Worm (Caenorhabditis elegans): ENCODE measurements around the gene clec-82.
"Not testable (repeated sequence)": the region's sequence is repeated elsewhere in the genome, so short reads cannot be mapped to it uniquely, and the experiment has no call there.

Gene clec-82

DNA sequence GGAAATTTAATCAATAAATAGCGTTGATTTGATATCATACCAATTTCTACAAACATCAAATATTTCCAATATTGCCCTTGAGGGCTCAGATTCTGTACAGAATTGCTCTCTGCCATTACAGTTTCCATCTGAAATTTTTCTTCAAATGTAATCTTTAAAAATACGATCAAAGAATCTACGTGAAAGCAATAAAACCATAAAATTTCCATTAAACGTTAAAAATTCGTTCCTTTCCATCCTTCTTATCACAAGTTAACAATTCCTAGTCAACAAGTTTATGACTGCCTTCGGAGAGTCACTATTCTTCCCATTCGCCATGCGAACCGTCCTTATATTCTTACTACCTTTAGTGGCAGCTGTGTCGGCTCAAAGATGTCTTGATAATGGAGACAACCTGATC lies at the start of gene clec-82:
Gene clec-82 (plus strand): TSS at position 301 of the 400 bp plus-strand sequence.
- TF ChIP-seq med-1 (GFP tag; optimal IDR thresholded peaks at IDR 0.05; ENCODE audit: insufficient read depth) (no peak), tab-1 (GFP tag; IDR thresholded peaks at IDR 0.05) (no peak), klf-2 (GFP tag; conservative IDR thresholded peaks at IDR 0.05) (no peak), cog-1 (tag; optimal IDR thresholded peaks at IDR 0.05) (no peak), ztf-29 (GFP tag; IDR thresholded peaks at IDR 0.05) (no peak), T22C8.4 (GFP tag; IDR thresholded peaks at IDR 0.05) (no peak), ref-1 (GFP tag; conservative IDR thresholded peaks at IDR 0.05) (no peak)

DNA sequence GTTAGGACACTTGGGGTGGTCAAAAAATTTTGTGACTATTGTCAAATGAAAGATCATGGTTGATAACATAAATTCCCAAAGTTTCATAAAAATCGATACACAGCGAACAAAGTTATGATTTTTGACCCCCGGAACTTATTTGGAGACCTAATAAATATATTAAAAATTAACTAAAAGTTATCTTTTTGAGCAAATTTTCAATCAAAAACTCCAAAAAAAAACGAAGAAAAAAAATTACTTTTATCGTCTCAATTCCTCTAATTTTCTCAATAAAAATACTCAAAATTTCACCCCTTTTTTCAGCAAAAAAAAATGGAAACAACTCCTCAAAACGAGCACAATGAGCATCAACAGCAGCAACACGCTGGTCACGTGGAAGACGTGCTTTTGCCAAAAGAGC lies 47.1 kb upstream of the clec-82 start, which contains the start of gene atln-1:
Gene atln-1 (plus strand): TSS at position 301 of the 400 bp plus-strand sequence.
- TF ChIP-seq ztf-23 (GFP tag; IDR thresholded peaks at IDR 0.05); med-1 (GFP tag; optimal IDR thresholded peaks at IDR 0.05; ENCODE audit: insufficient read depth); T22C8.4 (GFP tag; IDR thresholded peaks at IDR 0.05): not testable (repeated sequence)

DNA sequence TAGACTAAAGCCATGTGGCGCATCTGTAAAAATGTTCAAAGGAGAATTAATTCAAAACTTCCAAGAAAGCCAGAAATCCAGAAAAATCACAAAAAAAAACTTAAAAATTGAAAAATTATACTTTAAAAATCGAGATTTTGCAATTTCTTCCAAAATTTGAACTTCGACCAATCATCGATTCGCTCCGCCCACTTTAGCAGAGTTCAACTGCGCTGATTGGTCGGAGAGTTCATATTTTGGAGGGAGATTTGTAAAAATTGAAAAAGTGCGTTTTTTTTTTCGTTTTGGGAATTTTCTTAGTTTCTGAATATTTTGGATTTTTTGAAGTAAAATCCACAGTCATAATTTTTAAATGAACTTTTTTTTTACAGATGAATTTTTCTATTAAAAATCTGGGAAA lies 41.5 kb upstream of the clec-82 start:
- TF ChIP-seq klf-2 (GFP tag; conservative IDR thresholded peaks at IDR 0.05) = no peak
- TF ChIP-seq ref-1 (GFP tag; conservative IDR thresholded peaks at IDR 0.05) = no peak
- no peak for TF ChIP-seq ztf-23 (GFP tag; IDR thresholded peaks at IDR 0.05)
- TF ChIP-seq flt-1 (GFP tag; IDR thresholded peaks at IDR 0.05) = no peak
- TF ChIP-seq ztf-29 (GFP tag; IDR thresholded peaks at IDR 0.05) = no peak
- no peak for TF ChIP-seq tab-1 (GFP tag; IDR thresholded peaks at IDR 0.05)
- no peak for TF ChIP-seq cog-1 (tag; optimal IDR thresholded peaks at IDR 0.05)
- TF ChIP-seq med-1 (GFP tag; optimal IDR thresholded peaks at IDR 0.05; ENCODE audit: insufficient read depth) = no peak
- no peak for TF ChIP-seq T22C8.4 (GFP tag; IDR thresholded peaks at IDR 0.05)

DNA sequence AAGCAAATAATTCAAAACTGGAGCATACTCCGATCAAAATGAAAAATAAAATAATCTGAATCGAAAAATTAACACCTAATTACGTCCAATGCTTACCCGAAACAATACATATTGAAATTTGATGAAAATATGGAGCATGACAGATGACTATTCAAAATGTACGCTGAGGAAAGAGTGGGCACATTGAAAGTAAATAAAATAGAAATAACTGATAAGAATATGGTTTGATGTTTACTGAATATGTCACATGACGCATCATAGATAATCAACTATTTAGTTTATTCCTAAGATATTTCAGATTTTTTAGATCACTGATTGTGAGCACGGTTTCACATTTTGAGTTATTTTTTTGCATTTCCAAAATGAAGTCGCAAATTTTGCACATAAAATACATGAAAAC lies 37.1 kb upstream of the clec-82 start, which contains the start of gene Y54G2A.52:
Gene Y54G2A.52 (minus strand): TSS at position 348 of the 400 bp plus-strand sequence.
- no peak for TF ChIP-seq T22C8.4 (GFP tag; IDR thresholded peaks at IDR 0.05)
- TF ChIP-seq ztf-29 (GFP tag; IDR thresholded peaks at IDR 0.05) = no peak
- no peak for TF ChIP-seq flt-1 (GFP tag; IDR thresholded peaks at IDR 0.05)
- no peak for TF ChIP-seq ref-1 (GFP tag; conservative IDR thresholded peaks at IDR 0.05)
- TF ChIP-seq klf-2 (GFP tag; conservative IDR thresholded peaks at IDR 0.05) = no peak
- no peak for TF ChIP-seq cog-1 (tag; optimal IDR thresholded peaks at IDR 0.05)
- no peak for TF ChIP-seq tab-1 (GFP tag; IDR thresholded peaks at IDR 0.05)
- no peak for TF ChIP-seq ztf-23 (GFP tag; IDR thresholded peaks at IDR 0.05)
- TF ChIP-seq med-1 (GFP tag; optimal IDR thresholded peaks at IDR 0.05; ENCODE audit: insufficient read depth) = no peak

DNA sequence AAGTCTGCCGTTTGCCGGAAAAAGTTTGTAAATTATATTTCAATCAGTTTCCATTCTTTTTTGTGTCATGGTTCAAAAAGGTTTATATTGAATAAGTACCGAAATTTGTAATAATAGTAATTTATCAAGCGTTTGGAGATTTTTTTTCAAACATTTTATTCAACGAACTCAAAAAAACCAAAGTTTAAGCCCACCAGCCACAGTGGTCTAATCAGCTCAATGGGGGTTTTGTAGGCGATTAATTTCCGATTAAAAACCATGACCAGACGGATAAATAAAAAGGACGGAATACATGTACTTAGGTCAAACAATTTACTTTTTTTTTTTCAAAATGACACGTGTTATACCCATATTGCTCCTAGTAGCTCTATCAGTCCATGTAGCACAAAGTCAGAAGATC lies 36.1 kb upstream of the clec-82 start, which contains the start of gene Y54G2A.10:
Gene Y54G2A.10 (plus strand): TSS at position 301 of the 400 bp plus-strand sequence.
- TF ChIP-seq tab-1 (GFP tag; IDR thresholded peaks at IDR 0.05) (no peak), klf-2 (GFP tag; conservative IDR thresholded peaks at IDR 0.05) (no peak), T22C8.4 (GFP tag; IDR thresholded peaks at IDR 0.05) (no peak), ztf-23 (GFP tag; IDR thresholded peaks at IDR 0.05) (no peak)

DNA sequence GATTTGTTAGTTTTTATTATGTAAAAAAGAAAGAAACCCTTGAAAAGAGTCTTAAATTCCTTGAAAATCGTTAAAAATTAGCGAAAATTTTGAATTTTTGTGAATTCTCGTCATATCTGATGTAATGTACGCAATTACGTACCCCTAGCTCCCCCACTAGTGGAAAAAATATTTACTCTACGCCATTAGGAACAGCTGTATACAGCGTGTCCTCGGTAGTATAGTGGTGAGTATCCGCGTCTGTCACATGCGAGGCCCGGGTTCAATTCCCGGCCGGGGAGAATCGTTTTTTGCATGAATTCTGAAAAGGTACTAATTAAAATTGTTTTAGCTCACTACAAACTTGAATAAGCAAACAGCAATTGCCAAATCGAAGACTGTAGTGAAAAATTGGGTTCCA lies 35.6 kb upstream of the clec-82 start:
- no peak for TF ChIP-seq med-1 (GFP tag; optimal IDR thresholded peaks at IDR 0.05; ENCODE audit: insufficient read depth)

DNA sequence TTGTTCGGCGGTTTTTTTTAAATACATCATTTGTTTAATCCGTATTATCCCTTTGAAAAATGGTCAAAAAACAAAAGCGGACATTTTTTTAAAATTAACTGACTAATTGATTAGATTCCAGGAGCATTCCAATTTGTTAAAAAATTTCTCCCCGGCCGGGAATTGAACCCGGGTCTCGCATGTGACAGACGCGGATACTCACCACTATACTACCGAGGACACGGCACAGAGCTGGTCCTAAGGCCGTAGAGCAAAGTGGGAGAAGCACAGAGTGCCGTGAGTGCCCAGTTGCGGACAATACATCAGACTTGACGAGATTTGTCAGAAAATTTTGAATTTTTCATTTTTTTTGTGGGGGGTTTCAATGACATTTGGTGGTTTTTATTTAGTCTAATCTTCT lies 34.5 kb upstream of the clec-82 start:
- no peak for TF ChIP-seq cog-1 (tag; optimal IDR thresholded peaks at IDR 0.05)
- peak; percentile 69; the same call in 1 of the 2 replicates for TF ChIP-seq tab-1 (GFP tag; IDR thresholded peaks at IDR 0.05)
- TF ChIP-seq flt-1 (GFP tag; IDR thresholded peaks at IDR 0.05) = no peak
- no peak for TF ChIP-seq klf-2 (GFP tag; conservative IDR thresholded peaks at IDR 0.05)
- TF ChIP-seq med-1 (GFP tag; optimal IDR thresholded peaks at IDR 0.05; ENCODE audit: insufficient read depth) = no peak
- TF ChIP-seq ztf-29 (GFP tag; IDR thresholded peaks at IDR 0.05) = peak; percentile 55; the same call in 1 of the 2 replicates
- TF ChIP-seq ztf-23 (GFP tag; IDR thresholded peaks at IDR 0.05) = peak; percentile 69; the same call in 1 of the 2 replicates
- no peak for TF ChIP-seq T22C8.4 (GFP tag; IDR thresholded peaks at IDR 0.05)
- no peak for TF ChIP-seq ref-1 (GFP tag; conservative IDR thresholded peaks at IDR 0.05)

DNA sequence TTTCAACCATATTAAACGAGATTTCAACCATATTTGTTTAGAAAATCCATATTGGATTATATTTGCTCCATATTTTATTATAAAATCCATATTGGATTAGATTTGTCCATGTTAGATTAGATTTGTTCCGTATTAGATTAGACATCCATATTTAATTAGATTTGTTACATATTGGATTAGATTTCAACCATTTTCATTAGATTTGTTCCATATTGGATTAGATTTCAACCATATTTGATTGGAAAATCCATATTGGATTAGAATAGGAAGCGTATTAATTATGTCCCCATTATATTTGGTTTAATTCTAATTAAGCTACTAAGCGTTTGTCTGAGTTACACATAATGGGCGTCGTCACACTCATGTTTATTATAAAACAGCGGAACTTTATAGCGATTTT lies 33.9 kb upstream of the clec-82 start, which contains the start of gene Y54G2A.44:
Gene Y54G2A.44 (plus strand): TSS at position 301 of the 400 bp plus-strand sequence.
- TF ChIP-seq T22C8.4 (GFP tag; IDR thresholded peaks at IDR 0.05); tab-1 (GFP tag; IDR thresholded peaks at IDR 0.05); med-1 (GFP tag; optimal IDR thresholded peaks at IDR 0.05; ENCODE audit: insufficient read depth): not testable (repeated sequence)

DNA sequence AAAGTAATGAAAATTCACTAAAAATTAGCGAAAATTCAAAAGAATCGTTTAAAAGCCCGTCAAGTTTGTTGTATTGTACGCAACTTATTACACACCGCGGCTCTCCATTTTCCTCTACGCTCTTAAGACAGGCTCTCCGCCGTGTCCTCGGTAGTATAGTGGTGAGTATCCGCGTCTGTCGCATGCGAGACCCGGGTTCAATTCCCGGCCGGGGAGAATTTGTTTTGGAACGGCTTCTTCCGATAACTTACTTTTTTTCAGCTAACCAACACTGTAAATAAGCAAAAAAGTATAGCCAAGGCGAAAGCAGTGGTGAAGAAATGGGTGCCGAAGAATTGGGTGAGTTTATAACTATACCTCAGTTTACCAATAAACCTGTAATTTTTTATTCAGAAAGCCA lies 33.3 kb upstream of the clec-82 start:
- TF ChIP-seq ztf-23 (GFP tag; IDR thresholded peaks at IDR 0.05) = peak; percentile 74; the same call in 1 of the 2 replicates
- peak; percentile 63 for TF ChIP-seq flt-1 (GFP tag; IDR thresholded peaks at IDR 0.05)
- TF ChIP-seq klf-2 (GFP tag; conservative IDR thresholded peaks at IDR 0.05) = peak; percentile 61; the same call in 1 of the 2 replicates
- no peak for TF ChIP-seq cog-1 (tag; optimal IDR thresholded peaks at IDR 0.05)
- 0 out of 2 replicates have a peak, but pooled peaks have one; percentile 14 for TF ChIP-seq ztf-29 (GFP tag; IDR thresholded peaks at IDR 0.05)
- TF ChIP-seq T22C8.4 (GFP tag; IDR thresholded peaks at IDR 0.05) = no peak
- no peak for TF ChIP-seq med-1 (GFP tag; optimal IDR thresholded peaks at IDR 0.05; ENCODE audit: insufficient read depth)
- TF ChIP-seq tab-1 (GFP tag; IDR thresholded peaks at IDR 0.05) = peak; percentile 75; the same call in 1 of the 2 replicates
- peak; percentile 54; the same call in 1 of the 2 replicates for TF ChIP-seq ref-1 (GFP tag; conservative IDR thresholded peaks at IDR 0.05)

DNA sequence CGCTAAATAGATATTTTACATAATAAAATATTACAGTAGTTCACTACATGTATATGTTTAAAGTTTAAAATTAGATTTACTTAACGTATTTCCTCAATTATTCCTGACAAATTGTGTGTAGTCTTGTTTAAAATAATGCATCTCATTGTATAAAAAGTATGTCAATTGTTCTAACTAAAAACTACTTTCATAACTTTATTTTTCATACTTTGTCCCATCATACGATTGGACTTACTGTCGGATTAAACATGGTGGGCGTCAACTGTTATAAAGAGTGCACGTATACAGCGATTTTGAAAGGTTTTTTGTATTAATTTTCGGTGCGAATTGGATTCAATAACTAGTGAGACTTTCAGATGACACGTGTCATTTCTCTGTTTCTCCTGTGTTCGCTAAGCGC lies 31.8 kb upstream of the clec-82 start, which contains the start of gene Y54G2A.32:
Gene Y54G2A.32 (plus strand): TSS at position 301 of the 400 bp plus-strand sequence.
- TF ChIP-seq med-1 (GFP tag; optimal IDR thresholded peaks at IDR 0.05; ENCODE audit: insufficient read depth) = no peak
- TF ChIP-seq ztf-29 (GFP tag; IDR thresholded peaks at IDR 0.05) = no peak
- TF ChIP-seq ztf-23 (GFP tag; IDR thresholded peaks at IDR 0.05) = no peak
- no peak for TF ChIP-seq flt-1 (GFP tag; IDR thresholded peaks at IDR 0.05)
- TF ChIP-seq klf-2 (GFP tag; conservative IDR thresholded peaks at IDR 0.05) = no peak
- no peak for TF ChIP-seq ref-1 (GFP tag; conservative IDR thresholded peaks at IDR 0.05)
- TF ChIP-seq T22C8.4 (GFP tag; IDR thresholded peaks at IDR 0.05) = no peak
- TF ChIP-seq cog-1 (tag; optimal IDR thresholded peaks at IDR 0.05) = no peak
- TF ChIP-seq tab-1 (GFP tag; IDR thresholded peaks at IDR 0.05) = no peak
